Worm (Caenorhabditis elegans) whole organism, L2 larva: ENCODE data around the gene H03E18.2.

ENCODE experiments used
- ama-1 ChIP-seq: fragments of 150-350 bp; optimal IDR thresholded peaks from 2 replicates; lab custom pipeline; 2018; ENCODE audit warnings: inconsistent platforms
- ceh-82 ChIP-seq: fragments of 150-350 bp; optimal IDR thresholded peaks from 2 replicates; lab custom pipeline; 2014; ENCODE audit warnings: missing biosample characterization, missing genetic modification characterization
- elt-1 ChIP-seq: fragments of 150-350 bp; optimal IDR thresholded peaks from 2 replicates; lab custom pipeline; 2014; ENCODE audit warnings: missing biosample characterization, missing genetic modification characterization
- lin-13 ChIP-seq: fragments of 150-350 bp; optimal IDR thresholded peaks from 2 replicates; lab custom pipeline; 2014; ENCODE audit warnings: missing biosample characterization, missing genetic modification reagents, missing genetic modification characterization
- mdl-1 ChIP-seq, 2 experiments: fragments of 150-350 bp in 1 of 2; sonication (generic microtip) in 1 of 2; optimal IDR thresholded peaks; 2 replicates each; lab custom pipeline; 2017; ENCODE audit warnings: missing biosample characterization in 2 of 2, missing genetic modification characterization in 2 of 2

DNA sequence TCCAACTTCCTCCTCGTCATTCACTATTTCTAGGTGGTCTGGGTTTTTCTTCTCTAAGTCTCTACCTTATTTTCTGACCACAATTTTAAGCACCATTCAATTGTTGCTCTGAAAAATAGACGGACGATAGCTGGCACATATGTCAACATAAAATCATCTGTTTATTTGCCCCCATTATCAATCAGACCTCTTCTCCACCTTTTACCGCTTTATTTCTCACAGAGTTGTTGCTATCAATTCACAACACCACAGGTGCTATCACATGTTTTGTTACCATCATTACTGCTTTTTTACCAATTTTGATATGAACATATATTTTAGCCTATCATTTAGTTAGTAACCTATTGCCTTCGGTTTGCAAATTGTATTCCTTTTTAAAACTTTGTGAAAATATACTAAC, 27.6 kb downstream of the H03E18.2 start:
- TF ChIP-seq lin-13 (GFP tag; lab: Kevin White, UChicago) (no peak), mdl-1 (tag; optimal IDR thresholded peaks at IDR 0.05; lab: Kevin White, UChicago) (no peak), elt-1 (tag; lab: Kevin White, UChicago) (no peak), ama-1 (no peak), ceh-82 (tag; lab: Kevin White, UChicago) (no peak)
